Worm (Caenorhabditis elegans) whole organism, dauer: Measurements from ENCODE around the gene C13C4.7.
"Not testable (repeated sequence)": the region's sequence is repeated elsewhere in the genome, so short reads cannot be mapped to it uniquely, and the experiment has no call there.

Source experiments
- unc-62 ChIP-seq: sonication (generic microtip); optimal IDR thresholded peaks from 2 replicates; lab custom pipeline; 2017; ENCODE audit warnings: missing biosample characterization, missing genetic modification reagents, missing genetic modification characterization

Gene C13C4.7

ce11 chrV:12120381-12120780, at the start of gene C13C4.7:
C13C4.7 (minus strand) TSS chrV:12120481.
- TF ChIP-seq unc-62 = no peak

DNA sequence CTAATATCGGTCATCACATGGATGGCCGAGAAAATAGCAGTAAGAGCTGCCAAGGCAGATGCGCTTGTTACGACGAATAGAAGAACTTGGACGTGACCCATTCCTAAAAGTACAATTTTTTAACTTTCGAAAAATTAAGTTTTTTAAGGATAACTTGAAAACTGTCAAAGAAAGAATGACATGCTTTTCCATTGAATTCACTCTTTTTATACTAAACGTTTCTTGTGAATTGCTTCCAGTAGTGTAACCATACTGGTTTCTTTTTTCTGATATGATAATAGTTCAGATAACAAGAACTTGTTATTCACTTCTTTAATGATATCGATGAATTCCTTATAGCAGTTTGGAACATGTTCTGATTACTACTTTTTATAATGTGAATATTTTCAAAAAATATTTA, 47.4 kb upstream of the C13C4.7 start, which contains the start of gene col-37:
col-37 (minus strand) TSS at position 101 of the 400 bp plus-strand sequence.
- TF ChIP-seq unc-62 = no peak

DNA sequence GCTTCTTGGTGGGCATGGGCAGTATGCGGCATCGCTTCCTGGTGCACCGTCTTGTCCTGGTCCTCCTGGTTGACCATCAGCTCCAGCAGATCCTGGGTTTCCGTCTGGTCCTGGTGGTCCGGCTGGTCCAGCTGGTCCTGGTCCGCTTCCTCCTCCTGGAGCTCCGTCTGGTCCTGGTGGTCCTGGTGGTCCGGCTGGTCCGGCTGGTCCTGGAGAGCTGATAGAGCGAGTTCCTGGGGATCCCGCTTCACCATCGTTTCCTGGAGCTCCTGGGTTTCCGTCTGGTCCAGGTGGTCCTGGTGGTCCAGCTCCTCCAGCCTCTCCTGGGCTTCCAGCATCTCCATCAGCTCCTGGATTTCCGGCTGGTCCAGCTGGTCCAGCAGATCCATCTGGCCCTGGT, 46.8 kb upstream of the C13C4.7 start:
- TF ChIP-seq unc-62 = no peak

ce11 chrV:12162906-12163305, 42.6 kb upstream of the C13C4.7 start, which contains the start of gene srj-4:
srj-4 (plus strand) TSS chrV:12163206.
- TF ChIP-seq unc-62 = no peak

- no peak for TF ChIP-seq unc-62
Observed at ce11 chrV:12162220-12162619, 41.9 kb upstream of the C13C4.7 start, which contains the start of gene C27A7.5. C27A7.5 (minus strand) TSS chrV:12162320.

DNA sequence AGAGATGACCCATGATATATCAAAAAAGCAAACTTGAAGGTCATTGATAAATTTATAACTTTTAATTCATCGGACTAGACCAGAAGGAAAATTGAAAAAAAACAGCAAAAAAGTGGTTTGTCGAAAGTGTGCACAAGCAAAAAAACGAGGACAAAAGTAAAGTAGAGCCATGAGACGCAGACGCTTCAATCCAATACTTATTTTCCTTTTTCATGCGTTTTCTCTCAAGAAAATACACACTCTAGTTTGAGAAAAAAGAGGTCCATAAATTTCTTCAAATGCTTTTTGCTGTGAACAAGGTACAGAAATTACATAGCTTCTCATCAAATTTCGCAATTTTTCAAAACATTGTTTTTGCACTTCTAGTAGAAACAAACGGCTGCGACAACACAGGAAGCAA, 40.9 kb upstream of the C13C4.7 start:
- TF ChIP-seq unc-62 = no peak

DNA sequence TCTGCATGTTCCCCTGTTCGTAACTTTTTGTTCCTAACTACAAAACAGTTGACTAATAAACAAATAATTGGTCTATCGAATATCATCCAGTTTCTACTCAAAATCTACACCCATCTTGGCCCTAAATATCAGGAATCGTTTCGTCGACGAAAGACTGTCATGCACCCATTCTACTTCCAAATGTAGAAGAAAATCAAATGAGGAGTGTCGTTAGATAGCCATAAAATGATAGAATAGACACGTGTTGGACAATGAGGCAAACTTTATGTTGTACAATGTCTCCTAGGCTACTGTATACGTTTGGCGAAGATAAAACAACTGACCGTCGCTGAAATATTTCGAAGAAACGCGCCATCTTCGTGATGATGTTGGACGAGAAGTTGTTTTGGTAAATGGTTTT, 39.7 kb upstream of the C13C4.7 start:
- no peak for TF ChIP-seq unc-62

DNA sequence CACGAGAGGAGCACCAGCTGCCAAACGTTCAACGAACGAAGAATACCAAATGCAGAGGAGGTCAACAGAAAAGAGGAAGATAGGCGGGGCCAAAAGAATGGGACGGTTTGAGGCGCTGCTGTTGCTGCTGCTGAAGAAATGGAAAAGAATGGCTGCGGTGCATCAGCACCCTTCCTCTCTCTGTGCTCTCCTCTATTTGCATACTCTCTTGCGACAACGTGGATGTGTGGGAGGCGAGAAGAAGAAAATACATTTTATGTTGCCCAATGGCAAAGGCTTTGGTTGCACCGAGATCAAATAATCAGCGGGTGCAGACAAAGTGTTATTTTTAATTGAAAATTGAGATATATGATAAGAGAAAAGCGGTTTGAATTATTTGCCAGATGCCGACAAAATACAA, 38.1 kb upstream of the C13C4.7 start:
- no peak for TF ChIP-seq unc-62

DNA sequence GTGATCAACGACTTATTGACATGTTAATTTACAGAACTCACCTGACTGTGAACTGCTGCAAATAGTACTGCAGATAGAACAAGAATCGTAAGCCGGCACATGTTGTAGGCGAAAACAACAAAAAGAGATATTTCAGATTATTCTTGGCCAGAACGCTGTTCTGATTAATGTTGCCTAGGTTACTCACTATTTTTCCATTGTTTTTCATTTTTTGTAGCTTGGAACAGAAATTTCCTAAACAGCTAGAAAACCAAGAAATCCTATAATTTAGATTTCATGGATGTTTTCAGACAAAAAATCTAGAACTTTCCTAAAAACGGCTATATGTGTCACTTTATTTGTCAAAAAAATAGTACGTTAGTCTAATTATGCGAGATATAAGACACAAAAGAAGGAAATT, 34.3 kb upstream of the C13C4.7 start, which contains the start of gene C27A7.9:
C27A7.9 (minus strand) TSS at position 101 of the 400 bp plus-strand sequence.
- TF ChIP-seq unc-62 = no peak

ce11 chrV:12153784-12154183, 33.5 kb upstream of the C13C4.7 start:
- no peak for TF ChIP-seq unc-62

DNA sequence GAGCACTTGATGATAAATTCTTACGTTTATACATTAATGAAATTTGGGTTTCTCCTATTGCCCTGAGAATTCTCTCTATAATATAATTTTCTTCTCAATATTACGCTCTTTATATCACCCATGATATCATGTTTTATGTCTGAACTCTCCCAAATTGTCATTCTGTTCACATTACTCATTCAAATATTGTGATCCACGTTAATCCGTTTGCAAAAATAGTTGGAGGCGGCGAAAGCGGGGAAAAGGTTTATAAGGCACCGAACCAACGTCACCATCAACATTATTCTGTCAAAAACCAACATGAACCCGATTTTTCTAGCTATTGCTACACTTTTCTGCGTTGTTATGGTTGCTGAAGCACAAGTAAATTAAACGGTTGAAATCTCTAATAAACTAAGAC, 32.6 kb upstream of the C13C4.7 start, which contains the start of gene C27A7.8:
C27A7.8 (plus strand) TSS at position 301 of the 400 bp plus-strand sequence.
- TF ChIP-seq unc-62 = no peak

DNA sequence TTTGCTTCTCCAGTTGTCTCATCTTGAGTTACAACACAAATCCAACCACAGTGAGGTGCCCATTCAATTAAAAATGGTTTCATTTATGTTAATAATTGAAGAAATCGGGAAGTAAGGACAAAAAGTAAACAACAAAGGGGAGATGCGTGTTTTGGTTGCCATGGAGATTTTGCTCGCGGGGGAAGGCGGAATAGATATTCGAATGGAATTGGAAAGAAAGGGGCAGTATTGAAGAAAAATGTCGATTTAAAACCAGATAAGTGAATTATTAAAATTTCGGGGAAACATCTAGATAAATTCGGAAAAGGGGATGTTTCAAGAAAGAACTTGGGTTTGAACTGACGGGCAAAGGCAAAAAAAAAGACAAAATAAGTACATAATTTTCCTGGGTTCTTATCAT, 30.3 kb upstream of the C13C4.7 start, which contains the start of gene che-11:
che-11 (minus strand) TSS at position 101 of the 400 bp plus-strand sequence.
- TF ChIP-seq unc-62 = no peak

- TF ChIP-seq unc-62 = no peak
Observed at ce11 chrV:12140625-12141024, 20.3 kb upstream of the C13C4.7 start, which contains the start of gene C27A7.3. C27A7.3 (plus strand) TSS chrV:12140925.

DNA sequence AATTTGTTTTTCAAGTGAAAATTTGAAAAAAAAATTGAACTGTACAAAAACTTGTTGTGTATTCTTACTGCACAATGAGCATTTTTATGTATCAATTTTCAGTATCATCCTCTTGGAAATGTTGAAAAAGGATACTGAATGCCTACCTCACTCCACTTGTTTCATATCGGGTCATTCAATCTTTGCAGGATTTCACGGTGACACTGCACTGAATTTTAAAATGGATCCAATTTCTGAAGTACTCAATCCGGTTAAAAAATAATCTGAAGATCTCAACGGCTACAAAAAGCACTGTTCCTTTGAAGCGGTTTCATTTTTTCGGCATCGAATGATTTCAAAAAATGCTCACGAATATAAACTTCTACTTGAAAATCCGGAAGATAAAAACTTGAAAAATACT, 17.7 kb upstream of the C13C4.7 start:
- no peak for TF ChIP-seq unc-62

- not testable (repeated sequence) for TF ChIP-seq unc-62
Observed at ce11 chrV:12131157-12131556, 10.9 kb upstream of the C13C4.7 start, which contains the start of gene enpp-1. enpp-1 (plus strand) TSS chrV:12131457.

DNA sequence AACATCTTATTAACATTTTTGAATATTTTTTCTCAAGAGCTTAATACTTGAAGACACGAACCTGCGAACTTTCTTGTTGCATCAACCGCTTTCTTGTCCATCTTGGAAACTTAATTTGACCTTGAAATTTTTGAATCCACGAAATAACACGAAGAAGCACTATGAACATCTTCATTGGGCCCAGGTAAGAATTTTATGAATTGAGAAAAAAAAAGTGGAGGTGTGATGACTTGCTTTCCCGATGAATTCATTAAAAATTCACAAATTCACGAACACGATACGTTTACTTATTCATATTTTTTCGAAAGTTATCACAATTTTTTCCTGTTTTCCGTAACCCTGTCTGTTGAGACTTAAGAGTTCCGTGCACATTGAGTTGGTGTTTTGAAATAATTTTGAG, 10.4 kb upstream of the C13C4.7 start, which contains the start of gene C27A7.6:
C27A7.6 (minus strand) TSS at position 101 of the 400 bp plus-strand sequence.
- TF ChIP-seq unc-62 = not testable (repeated sequence)

ce11 chrV:12121274-12121673, 993 bp upstream of the C13C4.7 start, which contains the start of gene C13C4.6:
C13C4.6 (plus strand) TSS chrV:12121574.
- TF ChIP-seq unc-62 = no peak

DNA sequence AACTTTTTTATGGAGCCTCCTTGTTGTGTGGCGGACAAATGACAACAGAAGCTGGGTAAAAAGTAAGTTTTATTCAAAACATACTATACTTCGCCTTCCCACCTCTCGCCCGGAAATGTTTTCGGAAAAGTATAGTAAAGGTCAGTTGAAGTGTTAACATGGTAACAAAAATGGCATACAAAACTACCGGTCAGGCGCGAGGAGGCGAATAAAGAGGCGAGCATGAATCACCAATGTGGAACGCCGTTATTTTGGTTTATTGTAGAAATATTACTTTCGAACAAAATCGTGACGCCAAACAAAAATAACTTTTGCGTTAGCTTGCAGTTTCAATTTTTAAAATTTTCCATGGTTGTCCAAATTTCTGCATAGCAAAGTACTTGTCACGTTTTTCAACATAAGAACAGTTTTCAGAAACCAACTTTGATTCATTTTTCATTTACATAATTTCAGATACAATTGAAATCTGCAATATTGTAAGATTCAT, 2.7 kb downstream of the C13C4.7 start, which contains the start of gene C13C4.8:
C13C4.8 (plus strand) TSS at position 437 of the 487 bp plus-strand sequence.
- TF ChIP-seq unc-62 = no peak
